Fruit fly (Drosophila melanogaster) whole organism, adult: ENCODE measurements around the gene CG14683.

Experiments
- CG11617 ChIP-seq: fragments of 200-800 bp; sonication (Bioruptor generic); optimal IDR thresholded peaks from 2 replicates; lab custom pipeline; 2017; ENCODE audit warnings: mild to moderate bottlenecking, missing biosample characterization, missing genetic modification reagents, missing genetic modification characterization
- CG12768 ChIP-seq: fragments of 200-800 bp; sonication (Bioruptor generic); optimal IDR thresholded peaks from 2 replicates; lab custom pipeline; 2017; ENCODE audit warnings: missing biosample characterization, missing genetic modification characterization, mild to moderate bottlenecking, moderate library complexity, missing genetic modification reagents
- CG14711 ChIP-seq: fragments of 200-800 bp; sonication (Bioruptor generic); optimal IDR thresholded peaks from 2 replicates; lab custom pipeline; 2018; ENCODE audit warnings: missing biosample characterization, mild to moderate bottlenecking, missing genetic modification characterization, moderate library complexity
- CG1620 ChIP-seq: fragments of 200-800 bp; sonication (Bioruptor generic); optimal IDR thresholded peaks from 2 replicates; lab custom pipeline; 2016; ENCODE audit warnings: missing biosample characterization, missing genetic modification characterization
- CG33017 ChIP-seq: fragments of 200-800 bp; sonication (Bioruptor generic); optimal IDR thresholded peaks from 2 replicates; lab custom pipeline; 2018; ENCODE audit warnings: missing biosample characterization, mild to moderate bottlenecking, missing genetic modification characterization, moderate library complexity
- CG5204 ChIP-seq: fragments of 200-800 bp; sonication (Bioruptor generic); optimal IDR thresholded peaks from 2 replicates; lab custom pipeline; 2016; ENCODE audit warnings: missing biosample characterization, missing genetic modification characterization
- CG7045 ChIP-seq: fragments of 200-800 bp; sonication (Bioruptor generic); optimal IDR thresholded peaks from 2 replicates; lab custom pipeline; 2017; ENCODE audit warnings: missing biosample characterization, mild to moderate bottlenecking, missing genetic modification characterization
- CG7101 ChIP-seq: fragments of 200-800 bp; sonication (Bioruptor generic); optimal IDR thresholded peaks from 2 replicates; lab custom pipeline; 2018; ENCODE audit warnings: missing biosample characterization, mild to moderate bottlenecking, missing genetic modification characterization, moderate library complexity
- Clk ChIP-seq: fragments of 200-800 bp; sonication (Bioruptor generic); optimal IDR thresholded peaks from 2 replicates; lab custom pipeline; 2017; ENCODE audit warnings: missing biosample characterization, missing genetic modification characterization
- Crg-1 ChIP-seq: fragments of 200-800 bp; sonication (Bioruptor generic); optimal IDR thresholded peaks from 2 replicates; lab custom pipeline; 2016; ENCODE audit warnings: missing biosample characterization, missing genetic modification characterization
- Hr96 ChIP-seq: fragments of 200-800 bp; sonication (Bioruptor generic); optimal IDR thresholded peaks from 2 replicates; lab custom pipeline; 2016; ENCODE audit warnings: missing biosample characterization, missing genetic modification characterization
- Mnt ChIP-seq: fragments of 200-800 bp; sonication (Bioruptor generic); optimal IDR thresholded peaks from 2 replicates; lab custom pipeline; 2016; ENCODE audit warnings: missing biosample characterization, mild to moderate bottlenecking, missing genetic modification characterization
- bab1 ChIP-seq: fragments of 200-800 bp; sonication (Bioruptor generic); optimal IDR thresholded peaks from 3 replicates; lab custom pipeline; 2019; ENCODE audit warnings: missing biosample characterization, mild to moderate bottlenecking, missing genetic modification characterization, moderate library complexity
- cic ChIP-seq: fragments of 200-800 bp; sonication (Bioruptor generic); optimal IDR thresholded peaks from 2 replicates; lab custom pipeline; 2017; ENCODE audit warnings: missing biosample characterization, mild to moderate bottlenecking, missing genetic modification characterization, moderate library complexity
- cnc ChIP-seq, 2 experiments: fragments of >200 bp; optimal IDR thresholded peaks; 2 replicates each; lab custom pipeline; 2017
- kay ChIP-seq: fragments of 200-800 bp; sonication (Bioruptor generic); peaks from one replicate; lab custom pipeline; 2016; ENCODE audit warnings: missing biosample characterization, missing genetic modification characterization, borderline replicate concordance
- ovo ChIP-seq: fragments of 200-800 bp; sonication (Bioruptor generic); optimal IDR thresholded peaks from 2 replicates; lab custom pipeline; 2016; ENCODE audit warnings: missing biosample characterization, missing genetic modification characterization
- pad ChIP-seq: fragments of 200-800 bp; sonication (Bioruptor generic); optimal IDR thresholded peaks from 3 replicates; lab custom pipeline; 2017; ENCODE audit warnings: missing biosample characterization, missing genetic modification characterization, mild to moderate bottlenecking, moderate library complexity, missing genetic modification reagents
- tj ChIP-seq: fragments of 200-800 bp; sonication (Bioruptor generic); optimal IDR thresholded peaks from 3 replicates; lab custom pipeline; 2017; ENCODE audit warnings: missing biosample characterization, mild to moderate bottlenecking, missing genetic modification characterization, moderate library complexity
- toe ChIP-seq: fragments of 200-800 bp; sonication (Bioruptor generic); optimal IDR thresholded peaks from 2 replicates; lab custom pipeline; 2016; ENCODE audit warnings: missing biosample characterization, missing genetic modification characterization

CG14683 gene

DNA sequence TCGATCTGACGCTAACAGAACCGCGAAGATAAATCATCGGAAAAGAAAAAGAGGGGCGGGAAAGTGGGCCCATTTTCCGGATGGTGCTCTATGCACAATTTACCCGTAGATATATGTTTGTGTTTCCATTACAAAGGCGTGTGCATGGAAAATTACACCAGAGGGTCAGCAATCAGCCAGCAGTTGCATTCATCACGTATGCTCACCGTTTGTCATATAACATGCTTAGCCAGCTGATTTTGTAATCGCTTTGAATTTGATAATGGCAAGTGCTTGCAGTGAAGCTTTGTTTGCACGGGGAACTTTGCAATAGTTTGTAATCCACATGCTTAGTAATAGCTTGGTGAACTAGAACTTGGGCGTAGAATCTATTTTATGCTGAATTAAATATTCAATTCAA is 16.5 kb upstream of the CG14683 start:
- TF ChIP-seq bab1 (no peak), Clk (GFP tag; lab: Kevin White, UChicago) (no peak), Hr96 (no peak), cnc (optimal IDR thresholded peaks at IDR 0.05; lab: Kevin White, UChicago) (no peak), CG5204 (GFP tag; lab: Kevin White, UChicago) (no peak), Mnt (GFP tag; lab: Kevin White, UChicago) (no peak), CG1620 (GFP tag; lab: Kevin White, UChicago) (no peak), CG14711 (tag; lab: Kevin White, UChicago) (no peak), CG7045 (GFP tag; lab: Kevin White, UChicago) (no peak), CG33017 (no peak), CG7101 (no peak), Crg-1 (no peak), pad (no peak), CG11617 (GFP tag; lab: Kevin White, UChicago) (no peak), tj (GFP tag; lab: Kevin White, UChicago) (peak; percentile 16), kay (GFP tag; lab: Kevin White, UChicago) (no peak), toe (GFP tag; lab: Kevin White, UChicago) (no peak), cic (peak; percentile 21), ovo (GFP tag; lab: Kevin White, UChicago) (no peak), CG12768 (GFP tag; lab: Kevin White, UChicago) (peak; percentile 13)

DNA sequence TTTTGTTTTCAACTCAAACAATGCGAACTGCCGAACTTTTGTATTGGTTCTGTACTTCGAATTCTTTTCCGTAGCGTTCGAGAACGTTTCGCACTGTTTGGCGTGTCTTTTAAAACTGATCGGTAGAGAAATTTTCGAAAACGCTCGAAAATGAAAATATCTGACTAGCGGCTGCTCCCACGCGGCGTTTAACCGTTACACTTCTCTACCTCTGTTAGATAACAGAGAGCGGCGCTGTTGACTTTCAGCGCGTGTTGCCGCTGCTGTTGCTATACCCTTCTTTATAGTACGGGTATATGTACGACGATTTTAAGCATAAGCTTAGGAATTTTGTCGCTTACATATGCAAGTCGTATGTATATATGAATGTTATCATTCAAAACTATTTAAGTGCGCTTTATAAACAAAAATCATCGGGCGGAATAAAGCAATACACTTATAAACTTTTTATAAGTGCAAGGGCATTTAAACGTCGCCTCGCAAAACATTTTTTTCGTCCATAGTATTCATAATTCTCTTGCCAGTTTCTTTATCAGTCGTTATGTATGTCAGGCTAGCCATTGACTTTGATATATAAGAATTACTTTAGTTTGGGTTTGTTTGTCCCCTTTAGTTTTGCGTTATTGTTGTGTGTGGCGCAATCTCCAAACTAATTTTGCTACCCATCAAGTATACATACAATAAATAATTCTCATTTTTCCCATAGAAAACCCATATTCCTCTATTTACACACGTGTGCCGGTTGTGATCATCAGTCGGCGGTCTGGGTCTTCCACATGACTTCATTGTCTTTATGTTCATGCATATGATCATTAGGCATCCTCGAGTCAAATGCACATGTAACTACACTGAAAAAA is 15.4 kb upstream of the CG14683 start, which contains the start of gene Phyhd1:
TSS of gene Phyhd1 (minus strand) at position 101 of the 857 bp plus-strand sequence.
- TF ChIP-seq Mnt (GFP tag; lab: Kevin White, UChicago) (peak; percentile 79), CG7045 (GFP tag; lab: Kevin White, UChicago) (peak; percentile 69), pad (no peak), ovo (GFP tag; lab: Kevin White, UChicago) (peak; percentile 78), CG33017 (peak; percentile 89), CG12768 (GFP tag; lab: Kevin White, UChicago) (peak; percentile 71), toe (GFP tag; lab: Kevin White, UChicago) (peak; percentile 50), Hr96 (peak; percentile 67), CG7101 (peak; percentile 89), Clk (GFP tag; lab: Kevin White, UChicago) (peak; percentile 33), bab1 (peak; percentile 90), tj (GFP tag; lab: Kevin White, UChicago) (peak; percentile 44), cnc (optimal IDR thresholded peaks at IDR 0.05; lab: Kevin White, UChicago) (no peak), CG11617 (GFP tag; lab: Kevin White, UChicago) (peak; percentile 65), CG14711 (tag; lab: Kevin White, UChicago) (peak; percentile 76), cic (peak; percentile 92), Crg-1 (peak; percentile 2), kay (GFP tag; lab: Kevin White, UChicago) (no peak), CG5204 (GFP tag; lab: Kevin White, UChicago) (peak; percentile 55), CG1620 (GFP tag; lab: Kevin White, UChicago) (peak; percentile 51)

DNA sequence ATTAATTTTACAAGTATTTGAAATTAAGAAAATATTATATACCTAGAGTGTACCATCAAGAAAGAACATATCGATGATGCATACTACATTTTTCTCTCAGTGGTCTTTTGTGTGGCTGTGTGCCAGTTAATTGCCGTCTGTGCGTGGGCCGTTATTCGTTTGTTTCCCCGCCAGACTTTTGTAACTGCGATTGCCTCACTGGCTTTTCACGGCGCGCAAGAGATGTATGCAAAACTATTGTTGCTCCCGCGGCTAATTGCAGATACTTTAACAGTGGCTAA is 14.8 kb upstream of the CG14683 start:
- TF ChIP-seq pad, result peak; percentile 90
- TF ChIP-seq cic, result no peak

DNA sequence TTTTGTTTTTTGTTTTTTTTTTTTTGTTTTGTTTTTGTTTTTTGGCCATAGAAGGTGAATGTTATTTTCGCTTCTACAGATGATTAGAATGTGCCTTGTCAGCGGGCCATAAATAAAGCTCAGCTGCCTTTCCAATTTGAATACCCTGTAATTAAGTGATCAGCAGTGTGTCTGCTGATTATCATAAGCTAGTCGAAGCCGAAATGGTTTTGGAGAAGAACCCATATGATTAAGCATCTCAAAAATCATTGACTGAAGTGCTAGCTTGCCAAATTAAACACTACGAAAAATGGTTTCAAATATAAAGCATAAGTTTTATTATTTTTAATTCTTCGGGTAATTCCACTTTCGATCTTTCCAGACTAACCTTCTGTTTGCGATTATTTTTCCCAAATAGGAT is 13.2 kb upstream of the CG14683 start:
- TF ChIP-seq CG7045 (GFP tag; lab: Kevin White, UChicago) (no peak), Hr96 (no peak), CG14711 (tag; lab: Kevin White, UChicago) (no peak), Crg-1 (no peak), tj (GFP tag; lab: Kevin White, UChicago) (peak; percentile 29), CG12768 (GFP tag; lab: Kevin White, UChicago) (no peak)

DNA sequence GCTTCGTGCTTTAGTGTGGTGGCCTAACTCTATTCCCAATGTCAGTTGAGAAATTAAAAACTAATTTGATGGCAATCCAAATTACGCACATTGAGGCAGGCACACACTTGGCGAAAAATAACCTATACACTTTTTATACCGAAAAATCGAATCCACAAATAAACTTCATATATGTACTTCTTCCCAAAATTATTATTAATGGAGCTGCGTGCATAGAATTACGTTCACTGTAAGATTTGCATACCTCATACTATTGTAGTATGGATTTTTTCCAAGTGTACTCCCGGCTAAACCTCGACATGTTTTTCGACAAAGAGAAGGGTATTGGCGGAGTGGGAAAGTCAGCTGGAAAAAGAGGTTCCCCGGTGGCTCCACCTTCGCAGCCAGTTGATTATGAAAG is 12.2 kb upstream of the CG14683 start:
- TF ChIP-seq cnc (optimal IDR thresholded peaks at IDR 0.05; lab: Kevin White, UChicago), result no peak
- TF ChIP-seq Mnt (GFP tag; lab: Kevin White, UChicago), result no peak
- TF ChIP-seq Crg-1, result no peak
- TF ChIP-seq Hr96, result no peak
- no peak for TF ChIP-seq cic
- no peak for TF ChIP-seq CG5204 (GFP tag; lab: Kevin White, UChicago)
- TF ChIP-seq CG7045 (GFP tag; lab: Kevin White, UChicago), result no peak
- TF ChIP-seq CG7101, result no peak
- TF ChIP-seq Clk (GFP tag; lab: Kevin White, UChicago), result no peak
- TF ChIP-seq tj (GFP tag; lab: Kevin White, UChicago), result no peak
- TF ChIP-seq toe (GFP tag; lab: Kevin White, UChicago), result no peak
- no peak for TF ChIP-seq CG33017
- no peak for TF ChIP-seq CG14711 (tag; lab: Kevin White, UChicago)
- no peak for TF ChIP-seq bab1
- no peak for TF ChIP-seq CG1620 (GFP tag; lab: Kevin White, UChicago)
- no peak for TF ChIP-seq pad
- no peak for TF ChIP-seq CG12768 (GFP tag; lab: Kevin White, UChicago)
- no peak for TF ChIP-seq CG11617 (GFP tag; lab: Kevin White, UChicago)
- no peak for TF ChIP-seq kay (GFP tag; lab: Kevin White, UChicago)

DNA sequence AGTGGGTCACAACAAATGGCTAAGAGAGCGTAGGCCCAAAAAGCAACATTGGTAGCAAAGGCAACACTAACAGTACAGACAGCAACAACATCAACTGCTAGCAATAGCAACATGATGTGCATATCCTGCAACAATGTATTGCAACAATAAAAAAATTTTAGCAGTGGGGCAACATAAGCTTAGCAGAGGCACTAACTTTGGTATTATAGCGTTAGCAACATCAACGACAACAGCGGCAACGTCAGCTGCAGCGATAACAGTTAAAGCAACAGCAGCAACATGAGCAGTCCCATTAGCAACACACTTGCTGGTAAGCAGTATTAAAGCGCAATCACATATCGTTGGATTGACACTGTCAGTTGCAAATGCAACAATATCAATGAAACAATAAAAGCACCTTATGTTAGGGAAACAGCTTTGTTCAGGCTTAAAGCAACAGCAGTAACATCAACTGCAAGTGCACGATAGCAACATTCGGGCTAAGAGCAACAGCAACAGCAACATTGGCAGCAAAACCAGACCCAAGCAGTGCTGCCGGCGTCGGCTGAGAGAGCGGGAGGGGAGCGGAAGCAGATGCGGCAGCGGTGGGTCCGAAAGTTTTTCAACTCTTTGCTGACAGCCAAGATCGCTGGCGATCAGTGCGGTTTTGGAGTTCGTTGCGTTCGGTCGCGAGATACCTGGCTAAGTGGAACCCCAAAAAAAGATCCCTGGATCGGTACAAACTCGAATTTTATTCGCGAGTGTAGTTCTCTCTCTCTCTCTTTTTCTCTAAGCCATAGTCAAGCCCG is 9.9 kb upstream of the CG14683 start, which contains the start of gene Skel:
TSS of gene Skel (plus strand) at position 637 of the 788 bp plus-strand sequence.
- TF ChIP-seq CG11617 (GFP tag; lab: Kevin White, UChicago) (no peak), cnc (optimal IDR thresholded peaks at IDR 0.05; lab: Kevin White, UChicago) (no peak), bab1 (no peak), CG7045 (GFP tag; lab: Kevin White, UChicago) (no peak), kay (GFP tag; lab: Kevin White, UChicago) (no peak), Crg-1 (no peak), Mnt (GFP tag; lab: Kevin White, UChicago) (no peak), Clk (GFP tag; lab: Kevin White, UChicago) (no peak), Hr96 (no peak), ovo (GFP tag; lab: Kevin White, UChicago) (no peak), CG7101 (no peak), tj (GFP tag; lab: Kevin White, UChicago) (no peak), pad (no peak), CG1620 (GFP tag; lab: Kevin White, UChicago) (no peak), CG5204 (GFP tag; lab: Kevin White, UChicago) (no peak), toe (GFP tag; lab: Kevin White, UChicago) (no peak), CG12768 (GFP tag; lab: Kevin White, UChicago) (no peak)
